Worm (Caenorhabditis elegans) whole organism, early embryonic: ENCODE data around the gene pigb-1.

Source experiments
- B0310.2 ChIP-seq: sonication (generic microtip); optimal IDR thresholded peaks from 2 replicates; lab custom pipeline; 2016; ENCODE audit warnings: mild to moderate bottlenecking, missing genetic modification characterization, missing compliant biosample characterization
- aly-1 ChIP-seq: sonication (generic microtip); optimal IDR thresholded peaks from 2 replicates; lab custom pipeline; 2016; ENCODE audit warnings: missing genetic modification characterization, missing compliant biosample characterization
- ama-1 ChIP-seq: fragments of 150-350 bp; optimal IDR thresholded peaks from 2 replicates; lab custom pipeline; 2014
- ceh-13 ChIP-seq: fragments of 200-800 bp; sonication (Bioruptor generic); optimal IDR thresholded peaks from 2 replicates; lab custom pipeline; 2018; ENCODE audit warnings: mild to moderate bottlenecking, missing genetic modification characterization, missing compliant biosample characterization
- flt-1 ChIP-seq: fragments of 200-800 bp; sonication (Bioruptor generic); IDR thresholded peaks from 2 replicates; pipeline ENCODE4 v1.3.6; 2022; ENCODE audit warnings: missing genetic modification characterization, missing compliant biosample characterization
- hmbx-1 ChIP-seq: sonication (generic microtip); optimal IDR thresholded peaks from 2 replicates; lab custom pipeline; 2016; ENCODE audit warnings: mild to moderate bottlenecking, missing genetic modification characterization, missing compliant biosample characterization
- hmg-4 ChIP-seq: fragments of 200-800 bp; sonication (Bioruptor generic); optimal IDR thresholded peaks from 2 replicates; lab custom pipeline; 2018; ENCODE audit warnings: mild to moderate bottlenecking, missing genetic modification characterization, missing compliant biosample characterization
- sea-1 ChIP-seq: fragments of 200-800 bp; sonication (Bioruptor generic); conservative IDR thresholded peaks from 2 replicates; pipeline ENCODE4 v1.3.6; 2022; ENCODE audit warnings: missing genetic modification characterization, missing compliant biosample characterization
- tbx-37 ChIP-seq: fragments of 200-800 bp; sonication (Bioruptor generic); conservative IDR thresholded peaks from 2 replicates; pipeline ENCODE4 v1.3.6; 2022; ENCODE audit warnings: missing genetic modification reagents, missing genetic modification characterization, missing compliant biosample characterization
- tra-4 ChIP-seq: sonication (generic microtip); optimal IDR thresholded peaks from 2 replicates; lab custom pipeline; 2017; ENCODE audit warnings: missing genetic modification characterization, missing compliant biosample characterization

ce11 chrII:5040631-5041156 is 47.8 kb upstream of the pigb-1 start, which contains the start of gene F33G12.7:
- TF ChIP-seq B0310.2 (tag; lab: Kevin White, UChicago), result no peak
- TF ChIP-seq tbx-37, result no peak
- TF ChIP-seq ama-1 (lab: Kevin White, UChicago), result no peak
- no peak for TF ChIP-seq aly-1
- no peak for TF ChIP-seq flt-1 (GFP tag; lab: Robert Waterston, UW)
- TF ChIP-seq ceh-13 (GFP tag; lab: Kevin White, UChicago), result no peak
- no peak for TF ChIP-seq tra-4 (tag; lab: Kevin White, UChicago)
- TF ChIP-seq hmg-4 (GFP tag; lab: Kevin White, UChicago), result no peak
- no peak for TF ChIP-seq sea-1
- no peak for TF ChIP-seq hmbx-1
